Comparison of ENCODE assay signal across 3 fruit fly cellular contexts in genomic region chr3L:1319097-1319725, dm6.
TF ChIP-seq lines count a peak whose summit lies in the region.

No protein-coding gene starts in this region.

TF ChIP-seq in whole organism, embryonic, 481 proteins besides CTCF, POLR2A, EP300 and RAD21 (continued from another document and continues in another):
- TF ChIP-seq caup (GFP tag; optimal IDR thresholded peaks at IDR 0.05; lab: Kevin White, UChicago; ENCODE audit: severe bottlenecking) (peak; percentile 24), Xbp1 (GFP tag; optimal IDR thresholded peaks at IDR 0.05; lab: Kevin White, UChicago) (peak; percentile 86), D19A (tag; optimal IDR thresholded peaks at IDR 0.05; lab: Kevin White, UChicago) (peak; percentile 77), shn (GFP tag; optimal IDR thresholded peaks at IDR 0.05; lab: Kevin White, UChicago) (peak; percentile 47), dan (GFP tag; IDR thresholded peaks at IDR 0.05; lab: Robert Waterston, UW) (no peak; the same call in 1 of the 2 replicates), mld (GFP tag; IDR thresholded peaks at IDR 0.05; lab: Robert Waterston, UW; ENCODE audit: partially characterized antibody) (no peak), Lim3 (GFP tag; IDR thresholded peaks at IDR 0.05; lab: Robert Waterston, UW) (peak; percentile 58; the same call in 1 of the 2 replicates), gfzf (GFP tag; optimal IDR thresholded peaks at IDR 0.05; lab: Kevin White, UChicago) (peak; percentile 2), CG12942 (GFP tag; optimal IDR thresholded peaks at IDR 0.05; lab: Kevin White, UChicago) (peak; percentile 68), usp (GFP tag; optimal IDR thresholded peaks at IDR 0.05; lab: Kevin White, UChicago) (no peak), NC2α (GFP tag; optimal IDR thresholded peaks at IDR 0.05; lab: Kevin White, UChicago) (peak; percentile 28), CG6272 (GFP tag; IDR thresholded peaks at IDR 0.05; lab: Robert Waterston, UW) (peak; percentile 66), dmrt11E (tag; optimal IDR thresholded peaks at IDR 0.05; lab: Kevin White, UChicago) (peak; percentile 68), CG12769 (tag; optimal IDR thresholded peaks at IDR 0.05; lab: Kevin White, UChicago) (peak; percentile 69), Awh (GFP tag; IDR thresholded peaks at IDR 0.05; lab: Robert Waterston, UW) (peak; percentile 82), CG18011 (GFP tag; optimal IDR thresholded peaks at IDR 0.05; lab: Kevin White, UChicago) (no peak), lola (GFP tag; optimal IDR thresholded peaks at IDR 0.05; lab: Kevin White, UChicago) (peak in 1 of 3 experiments; percentile 69), Gug (GFP tag; IDR thresholded peaks at IDR 0.05; lab: Robert Waterston, UW) (peak; percentile 60; the same call in 3 of the 4 replicates), CG31388 (GFP tag; optimal IDR thresholded peaks at IDR 0.05; lab: Kevin White, UChicago) (peak; percentile 62), az2 (GFP tag; optimal IDR thresholded peaks at IDR 0.05; lab: Kevin White, UChicago) (peak; percentile 87), NC2β (GFP tag; optimal IDR thresholded peaks at IDR 0.05; lab: Kevin White, UChicago) (peak; percentile 75), kah (GFP tag; optimal IDR thresholded peaks at IDR 0.05; lab: Kevin White, UChicago) (peak; percentile 64), CG13287 (GFP tag; IDR thresholded peaks at IDR 0.05; lab: Robert Waterston, UW; ENCODE audit: partially characterized antibody) (no peak), CG11696 (GFP tag; IDR thresholded peaks at IDR 0.05; lab: Robert Waterston, UW) (no peak), zen (tag; optimal IDR thresholded peaks at IDR 0.05; lab: Kevin White, UChicago) (peak; percentile 38), CG4617 (GFP tag; optimal IDR thresholded peaks at IDR 0.05; lab: Kevin White, UChicago; ENCODE audit: borderline replicate concordance) (peak; percentile 58), Adf1 (GFP tag; IDR thresholded peaks at IDR 0.05; lab: Robert Waterston, UW) (no peak), Mrtf (GFP tag; IDR thresholded peaks at IDR 0.05; lab: Robert Waterston, UW) (peak; percentile 56; the same call in 1 of the 3 replicates), CG17328 (GFP tag; IDR thresholded peaks at IDR 0.05; lab: Robert Waterston, UW) (peak; percentile 86), CG10565 (GFP tag; optimal IDR thresholded peaks at IDR 0.05; lab: Kevin White, UChicago) (peak; percentile 39), maf-S (GFP tag; optimal IDR thresholded peaks at IDR 0.05; lab: Kevin White, UChicago) (peak; percentile 46), Dek (tag; optimal IDR thresholded peaks at IDR 0.05; lab: Kevin White, UChicago) (peak; percentile 55), CG10274 (GFP tag; optimal IDR thresholded peaks at IDR 0.05; lab: Kevin White, UChicago) (peak; percentile 10), al (GFP tag; IDR thresholded peaks at IDR 0.05; lab: Robert Waterston, UW) (0 out of 2 replicates have a peak, but pooled peaks have one; percentile 9), CG1024 (GFP tag; IDR thresholded peaks at IDR 0.05; lab: Robert Waterston, UW) (peak; percentile 78), Trl (optimal IDR thresholded peaks at IDR 0.05; lab: Kevin White, UChicago) (no peak), Trl (GFP tag; optimal IDR thresholded peaks at IDR 0.05; lab: Kevin White, UChicago) (peak; percentile 60), CG34376 (GFP tag; optimal IDR thresholded peaks at IDR 0.05; lab: Kevin White, UChicago) (no peak), CG7357 (GFP tag; IDR thresholded peaks at IDR 0.05; lab: Robert Waterston, UW) (peak; percentile 62; the same call in 1 of the 3 replicates), CG15601 (tag; optimal IDR thresholded peaks at IDR 0.05; lab: Kevin White, UChicago) (peak; percentile 80), nau (GFP tag; optimal IDR thresholded peaks at IDR 0.05; lab: Kevin White, UChicago) (no peak), ftz-f1 (GFP tag; optimal IDR thresholded peaks at IDR 0.05; lab: Kevin White, UChicago) (no peak)

TF ChIP-seq in whole organism, prepupa, 60 proteins besides CTCF, POLR2A, EP300 and RAD21 (continued from another document):
- TF ChIP-seq CG34406 (GFP tag; optimal IDR thresholded peaks at IDR 0.05; lab: Kevin White, UChicago), result peak; percentile 94
- peak; percentile 83 for TF ChIP-seq CG6808 (GFP tag; optimal IDR thresholded peaks at IDR 0.05; lab: Kevin White, UChicago)
- TF ChIP-seq Gug (GFP tag; IDR thresholded peaks at IDR 0.05; lab: Robert Waterston, UW), result peak; percentile 91
- peak; percentile 67 to 70 for TF ChIP-seq ss (GFP tag; optimal IDR thresholded peaks at IDR 0.05; lab: Kevin White, UChicago)
- TF ChIP-seq Ets96B (tag; optimal IDR thresholded peaks at IDR 0.05; lab: Kevin White, UChicago), result peak; percentile 91
- TF ChIP-seq Hr4 (GFP tag; optimal IDR thresholded peaks at IDR 0.05; lab: Kevin White, UChicago), result peak; percentile 96
- peak; percentile 96 for TF ChIP-seq CG15336 (GFP tag; IDR thresholded peaks at IDR 0.05; lab: Robert Waterston, UW)
- peak; percentile 95 for TF ChIP-seq CG10631 (GFP tag; optimal IDR thresholded peaks at IDR 0.05; lab: Kevin White, UChicago)
- TF ChIP-seq CG31627 (GFP tag; optimal IDR thresholded peaks at IDR 0.05; lab: Kevin White, UChicago), result peak; percentile 98
- TF ChIP-seq Hr39 (GFP tag; optimal IDR thresholded peaks at IDR 0.05; lab: Kevin White, UChicago), result peak; percentile 98
- no peak for TF ChIP-seq fkh (GFP tag; optimal IDR thresholded peaks at IDR 0.05; lab: Kevin White, UChicago)
- TF ChIP-seq CG1621 (tag; optimal IDR thresholded peaks at IDR 0.05; lab: Kevin White, UChicago), result peak; percentile 84
- peak; percentile 99 for TF ChIP-seq Met (GFP tag; optimal IDR thresholded peaks at IDR 0.05; lab: Kevin White, UChicago)
- TF ChIP-seq Hr38 (GFP tag; optimal IDR thresholded peaks at IDR 0.05; lab: Kevin White, UChicago), result peak; percentile 12
- TF ChIP-seq CG6854 (GFP tag; optimal IDR thresholded peaks at IDR 0.05; lab: Kevin White, UChicago), result peak; percentile 98
- TF ChIP-seq CG9139 (GFP tag; optimal IDR thresholded peaks at IDR 0.05; lab: Kevin White, UChicago), result peak; percentile 67
- peak; percentile 90 for TF ChIP-seq dac (GFP tag; optimal IDR thresholded peaks at IDR 0.05; lab: Kevin White, UChicago)
- peak; percentile 82 for TF ChIP-seq CG11294 (GFP tag; IDR thresholded peaks at IDR 0.05; lab: Robert Waterston, UW)
- peak; percentile 78 to 95 for TF ChIP-seq salr (GFP tag; optimal IDR thresholded peaks at IDR 0.05; lab: Kevin White, UChicago)
- peak; percentile 90 for TF ChIP-seq CG8632 (GFP tag; optimal IDR thresholded peaks at IDR 0.05; lab: Kevin White, UChicago)
- TF ChIP-seq acj6 (GFP tag; optimal IDR thresholded peaks at IDR 0.05; lab: Kevin White, UChicago), result peak; percentile 97
- peak; percentile 89 for TF ChIP-seq Sox15 (GFP tag; optimal IDR thresholded peaks at IDR 0.05; lab: Kevin White, UChicago)
- peak; percentile 97 for TF ChIP-seq topi (GFP tag; optimal IDR thresholded peaks at IDR 0.05; lab: Kevin White, UChicago)
- peak; percentile 98 for TF ChIP-seq Sox102F (GFP tag; optimal IDR thresholded peaks at IDR 0.05; lab: Kevin White, UChicago)
- TF ChIP-seq CG6276 (GFP tag; optimal IDR thresholded peaks at IDR 0.05; lab: Kevin White, UChicago), result peak; percentile 91
- TF ChIP-seq spab (GFP tag; optimal IDR thresholded peaks at IDR 0.05; lab: Kevin White, UChicago), result peak; percentile 83
- TF ChIP-seq lz (GFP tag; optimal IDR thresholded peaks at IDR 0.05; lab: Kevin White, UChicago), result peak; percentile 97
- TF ChIP-seq cyc (GFP tag; optimal IDR thresholded peaks at IDR 0.05; lab: Kevin White, UChicago), result peak; percentile 98
- TF ChIP-seq CG4318 (GFP tag; optimal IDR thresholded peaks at IDR 0.05; lab: Kevin White, UChicago), result peak; percentile 94
- peak; percentile 98 for TF ChIP-seq Sox14 (GFP tag; optimal IDR thresholded peaks at IDR 0.05; lab: Kevin White, UChicago)
- peak; percentile 94 for TF ChIP-seq net (GFP tag; optimal IDR thresholded peaks at IDR 0.05; lab: Kevin White, UChicago)
- peak; percentile 97 for TF ChIP-seq Eip78C (GFP tag; lab: Kevin White, UChicago)
- peak; percentile 95 for TF ChIP-seq CG6792 (GFP tag; optimal IDR thresholded peaks at IDR 0.05; lab: Kevin White, UChicago)
- TF ChIP-seq fd85E (GFP tag; optimal IDR thresholded peaks at IDR 0.05; lab: Kevin White, UChicago), result peak; percentile 87
- peak; percentile 96 for TF ChIP-seq Eip75B (GFP tag; optimal IDR thresholded peaks at IDR 0.05; lab: Kevin White, UChicago)
- TF ChIP-seq esn (GFP tag; optimal IDR thresholded peaks at IDR 0.05; lab: Kevin White, UChicago), result peak; percentile 99
- TF ChIP-seq CG10669 (GFP tag; optimal IDR thresholded peaks at IDR 0.05; lab: Kevin White, UChicago), result peak; percentile 83
TF ChIP-seq in whole organism, prepupa: peak in this region for 59.

TF ChIP-seq in whole organism, wandering third instar larva, 38 proteins besides CTCF, POLR2A, EP300 and RAD21 (continued from another document):
- peak; percentile 49 for TF ChIP-seq sv (GFP tag; optimal IDR thresholded peaks at IDR 0.05; lab: Kevin White, UChicago)
- no peak for TF ChIP-seq Myc (optimal IDR thresholded peaks at IDR 0.05; lab: Kevin White, UChicago)
- peak; percentile 95 for TF ChIP-seq Rel (GFP tag; optimal IDR thresholded peaks at IDR 0.05; lab: Kevin White, UChicago)
- TF ChIP-seq Rel (tag; optimal IDR thresholded peaks at IDR 0.05; lab: Kevin White, UChicago), result peak; percentile 79
- no peak for TF ChIP-seq Dfd (GFP tag; optimal IDR thresholded peaks at IDR 0.05; lab: Kevin White, UChicago)
- no peak for TF ChIP-seq lola (GFP tag; optimal IDR thresholded peaks at IDR 0.05; lab: Kevin White, UChicago)
- peak; percentile 94 for TF ChIP-seq Jra (GFP tag; optimal IDR thresholded peaks at IDR 0.05; lab: Kevin White, UChicago)
- TF ChIP-seq brk (GFP tag; optimal IDR thresholded peaks at IDR 0.05; lab: Kevin White, UChicago), result no peak
